Worm (Caenorhabditis elegans) whole organism, L1 larva: ENCODE measurements around the gene ZK563.7.
A peak's percentile ranks its signal among the peaks of the same experiment; 100 is the strongest.

ENCODE experiments used
- blmp-1 ChIP-seq: fragments of 150-350 bp; optimal IDR thresholded peaks from 2 replicates; lab custom pipeline; 2014; ENCODE audit warnings: missing biosample characterization, missing genetic modification characterization
- ceh-63 ChIP-seq: fragments of 200-800 bp; sonication (Bioruptor generic); optimal IDR thresholded peaks from 2 replicates; lab custom pipeline; 2018; ENCODE audit warnings: mild to moderate bottlenecking, missing genetic modification characterization, missing compliant biosample characterization
- dsc-1 ChIP-seq: sonication (generic microtip); optimal IDR thresholded peaks from 2 replicates; lab custom pipeline; 2016; ENCODE audit warnings: mild to moderate bottlenecking, missing genetic modification characterization, missing compliant biosample characterization
- efl-1 ChIP-seq, 4 experiments: fragments of 150-350 bp; optimal IDR thresholded peaks in 3 of 4; peaks in 1 of 4; 1 replicate in 1 of 4; 2 replicates in 3 of 4; lab custom pipeline; 2014; ENCODE audit warnings: missing biosample characterization in 2 of 4, missing genetic modification characterization in 2 of 4, missing genetic modification reagents in 2 of 4
- efl-3 ChIP-seq: fragments of 200-800 bp; sonication (Bioruptor generic); optimal IDR thresholded peaks from 2 replicates; lab custom pipeline; 2018; ENCODE audit warnings: mild to moderate bottlenecking, missing genetic modification characterization, missing compliant biosample characterization
- egl-13 ChIP-seq: sonication (generic microtip); optimal IDR thresholded peaks from 2 replicates; lab custom pipeline; 2016; ENCODE audit warnings: missing genotype, missing genetic modification reagents, missing genetic modification characterization, missing compliant biosample characterization
- elt-3 ChIP-seq, 6 experiments: fragments of 150-350 bp in 1 of 6; sonication (generic microtip); optimal IDR thresholded peaks; 2 replicates each; lab custom pipeline; 2017 to 2018; ENCODE audit warnings: missing biosample characterization in 6 of 6, missing genetic modification characterization in 6 of 6, inconsistent platforms in 1 of 6
- fkh-10 ChIP-seq: sonication (generic microtip); optimal IDR thresholded peaks from 2 replicates; lab custom pipeline; 2017; ENCODE audit warnings: missing biosample characterization, missing genetic modification reagents, missing genetic modification characterization
- fkh-8 ChIP-seq: sonication (generic microtip); optimal IDR thresholded peaks from 2 replicates; lab custom pipeline; 2016; ENCODE audit warnings: mild to moderate bottlenecking, missing genetic modification characterization, missing compliant biosample characterization
- grh-1 ChIP-seq: fragments of 200-800 bp; sonication (Bioruptor generic); IDR thresholded peaks from 2 replicates; pipeline ENCODE4 v1.3.6; 2022; ENCODE audit warnings: missing genetic modification reagents, missing genetic modification characterization, missing compliant biosample characterization
- hlh-17 ChIP-seq: fragments of 200-800 bp; sonication (Bioruptor generic); optimal IDR thresholded peaks from 2 replicates; lab custom pipeline; 2018; ENCODE audit warnings: missing genetic modification characterization, mild to moderate bottlenecking, missing compliant biosample characterization, moderate library complexity, borderline replicate concordance
- irx-1 ChIP-seq: sonication (generic microtip); optimal IDR thresholded peaks from 2 replicates; lab custom pipeline; 2016; ENCODE audit warnings: missing genetic modification characterization, missing compliant biosample characterization
- jun-1 ChIP-seq: fragments of 150-350 bp; optimal IDR thresholded peaks from 2 replicates; lab custom pipeline; 2014; ENCODE audit warnings: missing biosample characterization, missing genetic modification reagents, missing genetic modification characterization
- lin-14 ChIP-seq: fragments of 200-800 bp; sonication (Bioruptor generic); optimal IDR thresholded peaks from 2 replicates; lab custom pipeline; 2018; ENCODE audit warnings: mild to moderate bottlenecking, missing genetic modification characterization, moderate library complexity, missing compliant biosample characterization
- lin-15B ChIP-seq: fragments of 150-350 bp; sonication (generic microtip); optimal IDR thresholded peaks from 3 replicates; lab custom pipeline; 2014; ENCODE audit warnings: missing biosample characterization, missing genetic modification characterization
- lsy-2 ChIP-seq, 2 experiments: fragments of 150-350 bp; optimal IDR thresholded peaks; 2 replicates each; lab custom pipeline; 2014; ENCODE audit warnings: missing biosample characterization in 2 of 2, missing genetic modification characterization in 2 of 2
- mep-1 ChIP-seq: fragments of 150-350 bp; optimal IDR thresholded peaks from 2 replicates; lab custom pipeline; 2014; ENCODE audit warnings: missing biosample characterization, missing genetic modification characterization
- nhr-19 ChIP-seq: fragments of 200-800 bp; sonication (Bioruptor generic); conservative IDR thresholded peaks from 2 replicates; pipeline ENCODE4 v1.3.6; 2022; ENCODE audit warnings: missing genetic modification characterization, missing compliant biosample characterization
- nhr-28 ChIP-seq: fragments of 150-350 bp; optimal IDR thresholded peaks from 2 replicates; lab custom pipeline; 2014; ENCODE audit warnings: missing biosample characterization, missing genetic modification characterization
- nhr-47 ChIP-seq: sonication (generic microtip); optimal IDR thresholded peaks from 2 replicates; lab custom pipeline; 2016; ENCODE audit warnings: mild to moderate bottlenecking, missing genetic modification characterization, moderate library complexity, missing compliant biosample characterization
- nhr-71 ChIP-seq: sonication (generic microtip); optimal IDR thresholded peaks from 2 replicates; lab custom pipeline; 2016; ENCODE audit warnings: mild to moderate bottlenecking, missing genetic modification characterization, moderate library complexity, missing compliant biosample characterization
- nhr-85 ChIP-seq: sonication (generic microtip); peaks from one replicate; lab custom pipeline; 2016; ENCODE audit warnings: missing genetic modification characterization, inconsistent platforms, missing compliant biosample characterization
- nhr-90 ChIP-seq: sonication (generic microtip); optimal IDR thresholded peaks from 2 replicates; lab custom pipeline; 2016; ENCODE audit warnings: mild to moderate bottlenecking, missing genetic modification characterization, missing compliant biosample characterization; ENCODE audit not compliant: poor library complexity
- pax-3 ChIP-seq: fragments of 200-800 bp; sonication (Bioruptor generic); optimal IDR thresholded peaks from 2 replicates; lab custom pipeline; 2018; ENCODE audit warnings: mild to moderate bottlenecking, missing genetic modification characterization, moderate library complexity, missing compliant biosample characterization
- pqm-1 ChIP-seq: sonication (generic microtip); optimal IDR thresholded peaks from 3 replicates; lab custom pipeline; 2017; ENCODE audit warnings: missing biosample characterization, missing genetic modification characterization
- rnt-1 ChIP-seq: sonication (generic microtip); optimal IDR thresholded peaks from 2 replicates; lab custom pipeline; 2016; ENCODE audit warnings: mild to moderate bottlenecking, missing genetic modification characterization, moderate library complexity, missing compliant biosample characterization
- snu-23 ChIP-seq: sonication (generic microtip); optimal IDR thresholded peaks from 2 replicates; lab custom pipeline; 2016; ENCODE audit warnings: missing genetic modification characterization, missing compliant biosample characterization
- sox-4 ChIP-seq: sonication (generic microtip); optimal IDR thresholded peaks from 2 replicates; lab custom pipeline; 2016; ENCODE audit warnings: missing genetic modification characterization, missing compliant biosample characterization
- sup-37 ChIP-seq: fragments of 200-800 bp; sonication (Bioruptor generic); optimal IDR thresholded peaks from 2 replicates; lab custom pipeline; 2018; ENCODE audit warnings: mild to moderate bottlenecking, missing genetic modification characterization, missing compliant biosample characterization
- vab-15 ChIP-seq: sonication (generic microtip); optimal IDR thresholded peaks from 2 replicates; lab custom pipeline; 2017; ENCODE audit warnings: missing genotype, mild to moderate bottlenecking, missing genetic modification characterization, missing compliant biosample characterization
- zag-1 ChIP-seq: fragments of 150-350 bp; optimal IDR thresholded peaks from 2 replicates; lab custom pipeline; 2014; ENCODE audit warnings: missing biosample characterization, missing genetic modification characterization
- zip-4 ChIP-seq: fragments of 200-800 bp; sonication (Bioruptor generic); optimal IDR thresholded peaks from 2 replicates; lab custom pipeline; 2018; ENCODE audit warnings: mild to moderate bottlenecking, missing genetic modification characterization, moderate library complexity, missing compliant biosample characterization
- ztf-4 ChIP-seq: fragments of 150-350 bp; optimal IDR thresholded peaks from 2 replicates; lab custom pipeline; 2014; ENCODE audit warnings: missing biosample characterization, missing genetic modification characterization

ZK563.7 gene

DNA sequence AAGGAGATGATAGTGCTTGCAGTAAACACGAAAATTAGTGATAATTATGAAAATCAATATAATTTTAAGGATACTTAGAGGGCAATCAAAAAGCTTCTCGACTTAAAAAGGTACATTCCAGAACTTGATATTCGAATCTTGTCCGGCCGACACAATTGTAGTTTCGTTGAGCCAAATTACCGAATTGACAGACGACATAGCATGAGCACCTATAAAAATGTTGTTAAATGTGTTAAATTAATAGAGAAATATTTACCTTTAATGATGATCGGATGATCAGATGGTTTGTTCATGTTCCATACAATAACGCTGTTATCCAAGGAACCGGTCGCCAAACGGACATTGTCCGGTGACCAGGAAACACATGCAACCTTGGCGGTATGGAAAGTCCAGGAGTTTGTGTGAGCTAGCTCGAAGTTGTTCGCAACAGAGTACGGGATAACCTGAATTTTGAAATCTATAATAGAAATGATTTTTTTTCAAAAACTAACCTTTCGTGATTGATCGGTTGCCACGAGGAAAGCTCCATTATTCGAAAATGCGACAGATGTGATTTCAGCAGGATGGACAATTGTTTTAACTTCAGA, 28.5 kb downstream of the ZK563.7 start:
- no peak for TF ChIP-seq nhr-28 (tag; lab: Kevin White, UChicago)

ce11 chrX:3411565-3412022, 31.3 kb downstream of the ZK563.7 start, which contains the start of gene unc-78:
Gene unc-78, minus strand, starts transcription at chrX:3411615.
- TF ChIP-seq lin-14 (GFP tag; lab: Kevin White, UChicago), result peak; percentile 53
- TF ChIP-seq rnt-1 (tag; lab: Kevin White, UChicago), result peak; percentile 38
- TF ChIP-seq efl-1 (optimal IDR thresholded peaks at IDR 0.05; lab: Kevin White, UChicago), result no peak
- TF ChIP-seq efl-1 (GFP tag; optimal IDR thresholded peaks at IDR 0.05 in 1 of 2; lab: Kevin White, UChicago), result peak in 1 of 2 experiments; percentile 66
- no peak for TF ChIP-seq nhr-71 (tag; lab: Kevin White, UChicago)
- no peak for TF ChIP-seq lsy-2 (tag; optimal IDR thresholded peaks at IDR 0.05; lab: Kevin White, UChicago)

ce11 chrX:3414660-3415144, 34.4 kb downstream of the ZK563.7 start, which contains the start of gene dhs-27:
Gene dhs-27, minus strand, starts transcription at chrX:3414710.
- TF ChIP-seq grh-1 (GFP tag; lab: Robert Waterston, UW), result 0 out of 2 replicates have a peak, but pooled peaks have one; percentile 34
- TF ChIP-seq elt-3 (tag; optimal IDR thresholded peaks at IDR 0.05; lab: Kevin White, UChicago), result peak in 1 of 6 experiments; percentile 18
- TF ChIP-seq nhr-85 (tag; lab: Kevin White, UChicago), result peak; percentile 85
- peak; percentile 21 for TF ChIP-seq snu-23
- TF ChIP-seq hlh-17, result no peak
- TF ChIP-seq lin-14 (GFP tag; lab: Kevin White, UChicago), result peak; percentile 89
- TF ChIP-seq mep-1 (tag; lab: Kevin White, UChicago), result peak; percentile 17
- TF ChIP-seq vab-15, result no peak
- TF ChIP-seq blmp-1 (tag; lab: Kevin White, UChicago), result peak; percentile 68
- peak; percentile 6 for TF ChIP-seq nhr-90

DNA sequence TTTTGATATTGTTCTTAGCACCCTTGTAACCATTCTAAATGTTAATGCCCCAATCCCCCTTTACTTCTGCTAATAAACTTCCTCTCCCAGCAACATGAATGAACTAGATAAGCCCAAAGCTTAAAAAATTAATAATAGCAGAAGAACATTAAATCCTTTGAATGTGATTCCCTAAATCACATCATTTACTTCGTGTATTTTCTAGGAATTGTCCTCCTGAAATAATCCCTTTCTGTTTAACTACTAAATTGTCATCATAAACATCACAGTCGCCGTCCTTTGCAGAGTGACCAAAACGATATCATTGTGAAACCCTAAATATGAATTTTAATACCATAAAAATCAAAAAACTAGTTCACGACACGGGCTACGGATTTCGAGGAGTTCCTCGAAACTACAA, 35.8 kb downstream of the ZK563.7 start:
- no peak for TF ChIP-seq zip-4 (GFP tag; lab: Kevin White, UChicago)
- peak; percentile 6 for TF ChIP-seq fkh-8 (tag; lab: Kevin White, UChicago)
- TF ChIP-seq ceh-63 (GFP tag; lab: Kevin White, UChicago), result no peak
- peak; percentile 17 for TF ChIP-seq nhr-47
- peak; percentile 58 for TF ChIP-seq pax-3
- no peak for TF ChIP-seq fkh-10 (GFP tag; lab: Kevin White, UChicago)
- no peak for TF ChIP-seq ztf-4
- TF ChIP-seq nhr-19, result no peak
- peak; percentile 34 for TF ChIP-seq sox-4 (tag; lab: Kevin White, UChicago)
- TF ChIP-seq lin-15B (tag; lab: Kevin White, UChicago), result no peak
- no peak for TF ChIP-seq zag-1 (tag; lab: Kevin White, UChicago)
- TF ChIP-seq mep-1 (tag; lab: Kevin White, UChicago), result no peak
- TF ChIP-seq efl-3, result no peak
- TF ChIP-seq irx-1, result no peak
- TF ChIP-seq nhr-71 (tag; lab: Kevin White, UChicago), result no peak
- no peak for TF ChIP-seq egl-13 (tag; lab: Kevin White, UChicago)
- peak; percentile 87 for TF ChIP-seq dsc-1
- TF ChIP-seq sup-37 (GFP tag; lab: Kevin White, UChicago), result no peak
- TF ChIP-seq lsy-2 (tag; optimal IDR thresholded peaks at IDR 0.05; lab: Kevin White, UChicago), result no peak

DNA sequence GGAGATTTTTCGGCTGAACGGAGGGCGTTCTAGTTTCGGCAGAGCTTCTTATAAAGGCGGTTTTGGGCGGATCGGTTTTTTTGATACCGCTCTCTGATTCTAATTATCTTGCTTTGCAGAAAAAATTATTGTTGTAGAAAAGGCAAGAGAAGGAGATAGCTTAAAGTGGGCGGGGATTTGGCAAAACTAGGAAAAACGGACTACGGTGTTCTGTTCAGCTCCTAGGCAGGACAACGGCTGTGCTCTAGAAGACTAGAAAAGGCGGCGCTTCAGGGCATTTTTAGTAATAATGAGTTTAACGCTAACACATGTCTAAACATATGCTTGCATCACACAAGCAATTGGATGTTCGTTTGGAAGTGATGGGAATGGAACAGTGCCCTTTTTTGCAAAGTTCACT, 38.8 kb downstream of the ZK563.7 start, which contains the start of gene C04F6.7:
Gene C04F6.7, minus strand, starts transcription at position 101 of the 400 bp plus-strand sequence.
- TF ChIP-seq fkh-10 (GFP tag; lab: Kevin White, UChicago), result no peak
- no peak for TF ChIP-seq jun-1 (tag; lab: Kevin White, UChicago)
- TF ChIP-seq nhr-90, result no peak
- no peak for TF ChIP-seq pqm-1 (tag; lab: Kevin White, UChicago)
- no peak for TF ChIP-seq rnt-1 (tag; lab: Kevin White, UChicago)
